Fruit fly (Drosophila melanogaster): ENCODE data around the gene CG3939.

The CG3939 gene

dm6 chrX:3162405-3163256, 12.2 kb upstream of the CG3939 start (continued):
- TF ChIP-seq CG15696 (tag; optimal IDR thresholded peaks at IDR 0.05) (peak; percentile 91), CG3407 (GFP tag; optimal IDR thresholded peaks at IDR 0.05) (peak; percentile 89), kni (GFP tag; optimal IDR thresholded peaks at IDR 0.05) (peak; percentile 96), cg (GFP tag; optimal IDR thresholded peaks at IDR 0.05) (peak; percentile 85), CG1602 (GFP tag; optimal IDR thresholded peaks at IDR 0.05) (peak; percentile 93), tap (tag; optimal IDR thresholded peaks at IDR 0.05) (peak; percentile 92), Sry-β (GFP tag; optimal IDR thresholded peaks at IDR 0.05) (peak; percentile 100), Lim3 (GFP tag; IDR thresholded peaks at IDR 0.05) (peak; percentile 71), C15 (GFP tag; IDR thresholded peaks at IDR 0.05) (peak; percentile 71; the same call in 2 of the 3 replicates), wek (GFP tag; optimal IDR thresholded peaks at IDR 0.05) (peak; percentile 79), zen2 (GFP tag; IDR thresholded peaks at IDR 0.05; ENCODE audit: partially characterized antibody) (0 out of 3 replicates have a peak, but pooled peaks have one; percentile 13), mld (GFP tag; IDR thresholded peaks at IDR 0.05; ENCODE audit: partially characterized antibody) (no peak), CG15073 (GFP tag; optimal IDR thresholded peaks at IDR 0.05) (peak; percentile 74), CG31388 (GFP tag; optimal IDR thresholded peaks at IDR 0.05) (peak; percentile 78), oc (tag; optimal IDR thresholded peaks at IDR 0.05) (peak; percentile 92), Stat92E (GFP tag; optimal IDR thresholded peaks at IDR 0.05) (peak in 1 of 3 experiments; percentile 82), esg (GFP tag; conservative IDR thresholded peaks at IDR 0.05) (peak; percentile 90), schlank (tag; optimal IDR thresholded peaks at IDR 0.05) (peak; percentile 40), CG7271 (tag; optimal IDR thresholded peaks at IDR 0.05) (peak; percentile 86), phol (tag; optimal IDR thresholded peaks at IDR 0.05) (peak; percentile 95), CG7556 (GFP tag; optimal IDR thresholded peaks at IDR 0.05) (peak; percentile 96), CG7963 (GFP tag; IDR thresholded peaks at IDR 0.05; ENCODE audit: partially characterized antibody) (no peak), chinmo (GFP tag; IDR thresholded peaks at IDR 0.05; ENCODE audit: partially characterized antibody) (peak; percentile 67; the same call in 2 of the 4 replicates), CG3163 (GFP tag; optimal IDR thresholded peaks at IDR 0.05) (peak; percentile 68), Trl (optimal IDR thresholded peaks at IDR 0.05) (peak; percentile 32 to 86), Trl (GFP tag; optimal IDR thresholded peaks at IDR 0.05) (peak; percentile 90), NC2α (GFP tag; optimal IDR thresholded peaks at IDR 0.05) (peak; percentile 89), CG30431 (GFP tag; optimal IDR thresholded peaks at IDR 0.05) (peak; percentile 88), CG2875 (GFP tag; optimal IDR thresholded peaks at IDR 0.05) (peak; percentile 92), CG9817 (tag; optimal IDR thresholded peaks at IDR 0.05) (peak; percentile 82), grn (GFP tag; optimal IDR thresholded peaks at IDR 0.05) (peak; percentile 76), maf-S (GFP tag; optimal IDR thresholded peaks at IDR 0.05) (peak; percentile 90), CG3726 (GFP tag; IDR thresholded peaks at IDR 0.05) (peak; percentile 91), CG18011 (GFP tag; optimal IDR thresholded peaks at IDR 0.05) (peak; percentile 76), Neu2 (GFP tag; optimal IDR thresholded peaks at IDR 0.05; ENCODE audit: borderline replicate concordance) (peak; percentile 68), odd (GFP tag; optimal IDR thresholded peaks at IDR 0.05) (peak; percentile 86), NFAT (GFP tag; IDR thresholded peaks at IDR 0.05) (peak; percentile 50; the same call in 1 of the 2 replicates), sc (optimal IDR thresholded peaks at IDR 0.05) (no peak), sc (GFP tag; optimal IDR thresholded peaks at IDR 0.05) (peak; percentile 88), CG16863 (GFP tag; optimal IDR thresholded peaks at IDR 0.05) (peak; percentile 94), E2f1 (GFP tag; IDR thresholded peaks at IDR 0.05) (peak; percentile 92), sqz (GFP tag; optimal IDR thresholded peaks at IDR 0.05) (no peak), MESR4 (GFP tag; optimal IDR thresholded peaks at IDR 0.05) (peak; percentile 39), nom (GFP tag; optimal IDR thresholded peaks at IDR 0.05) (no peak), Bgb (GFP tag; IDR thresholded peaks at IDR 0.05; ENCODE audit: partially characterized antibody) (no peak), H15 (GFP tag; IDR thresholded peaks at IDR 0.05) (peak; percentile 90), Med (GFP tag) (peak; percentile 98), eyg (GFP tag; optimal IDR thresholded peaks at IDR 0.05) (peak; percentile 86)
